Fruit fly (Drosophila melanogaster) whole organism, prepupa: ENCODE results near the gene CG31463.

Source experiments
- Blimp-1 ChIP-seq: fragments of 200-800 bp; sonication (Bioruptor generic); optimal IDR thresholded peaks from 3 replicates; lab custom pipeline; 2017; ENCODE audit warnings: missing biosample characterization, missing genetic modification characterization, mild to moderate bottlenecking, moderate library complexity, missing genetic modification reagents
- CG10631 ChIP-seq: fragments of 200-800 bp; sonication (Bioruptor generic); optimal IDR thresholded peaks from 2 replicates; lab custom pipeline; 2016; ENCODE audit warnings: missing biosample characterization, missing genetic modification characterization
- CG3032 ChIP-seq: fragments of 200-800 bp; optimal IDR thresholded peaks from 2 replicates; lab custom pipeline; 2019; ENCODE audit warnings: missing biosample characterization, mild to moderate bottlenecking, missing genetic modification characterization, moderate library complexity
- CG32006 ChIP-seq: fragments of 200-800 bp; sonication (Bioruptor generic); optimal IDR thresholded peaks from 3 replicates; lab custom pipeline; 2017; ENCODE audit warnings: missing biosample characterization, mild to moderate bottlenecking, missing genetic modification characterization
- CG6854 ChIP-seq: fragments of 200-800 bp; sonication (Bioruptor generic); optimal IDR thresholded peaks from 2 replicates; lab custom pipeline; 2017; ENCODE audit warnings: missing biosample characterization, mild to moderate bottlenecking, missing genetic modification characterization
- CG8632 ChIP-seq: fragments of 200-800 bp; sonication (Bioruptor generic); optimal IDR thresholded peaks from 3 replicates; lab custom pipeline; 2016; ENCODE audit warnings: missing biosample characterization, missing genetic modification characterization
- Gug ChIP-seq: fragments of 200-800 bp; sonication (Bioruptor generic); IDR thresholded peaks from 2 replicates; pipeline ENCODE4 v1.3.6; 2022; ENCODE audit warnings: missing biosample characterization, missing genetic modification characterization
- Lpt ChIP-seq: fragments of 200-800 bp; sonication (Bioruptor generic); optimal IDR thresholded peaks from 3 replicates; lab custom pipeline; 2016; ENCODE audit warnings: missing biosample characterization, missing genetic modification characterization
- lz ChIP-seq: fragments of 200-800 bp; sonication (Bioruptor generic); optimal IDR thresholded peaks from 3 replicates; lab custom pipeline; 2016; ENCODE audit warnings: missing biosample characterization, missing genetic modification characterization
- vri ChIP-seq: fragments of 200-800 bp; sonication (Bioruptor generic); optimal IDR thresholded peaks from 3 replicates; lab custom pipeline; 2016; ENCODE audit warnings: missing biosample characterization, mild to moderate bottlenecking, missing genetic modification characterization

DNA sequence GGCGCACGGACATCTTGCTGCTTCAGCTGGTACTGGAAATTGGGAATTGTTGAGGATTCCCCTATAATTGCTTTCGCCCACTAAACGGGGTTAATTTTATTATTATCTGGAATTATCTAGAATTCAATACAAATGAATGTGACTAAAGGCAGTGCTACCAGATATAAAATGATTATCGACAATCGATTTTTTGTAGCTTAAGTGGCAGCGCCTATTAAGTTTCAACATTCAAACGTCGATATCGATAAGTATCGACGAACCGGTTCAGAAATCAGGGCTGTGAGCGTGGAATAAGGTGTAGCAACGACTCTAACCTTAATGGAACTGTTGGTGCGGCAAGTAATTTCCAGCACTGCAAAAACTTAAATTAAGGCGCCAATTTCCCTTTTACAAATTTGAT, 13.0 kb downstream of the CG31463 start, which contains the start of gene Sgt1:
- TF ChIP-seq CG6854 (GFP tag; lab: Kevin White, UChicago), result no peak
- no peak for TF ChIP-seq Gug (GFP tag; lab: Robert Waterston, UW)
- peak; percentile 17 for TF ChIP-seq CG3032
- no peak for TF ChIP-seq Blimp-1 (GFP tag; lab: Kevin White, UChicago)
- no peak for TF ChIP-seq CG8632 (GFP tag; lab: Kevin White, UChicago)
- TF ChIP-seq CG10631 (GFP tag; lab: Kevin White, UChicago), result no peak
- TF ChIP-seq vri, result no peak
- no peak for TF ChIP-seq CG32006 (GFP tag; lab: Kevin White, UChicago)
- no peak for TF ChIP-seq lz (GFP tag; lab: Kevin White, UChicago)
- TF ChIP-seq Lpt (GFP tag; lab: Kevin White, UChicago), result no peak
